Worm (Caenorhabditis elegans): Measurements from ENCODE around the gene sfxn-2.

sfxn-2 gene

ce11 chrX:7985495-7986029, 27.5 kb upstream of the sfxn-2 start, which contains the start of gene F45E1.4:
Gene F45E1.4 (plus strand): TSS chrX:7985979.
- TF ChIP-seq sox-4 (tag; optimal IDR thresholded peaks at IDR 0.05) (no peak), elt-2 (tag; optimal IDR thresholded peaks at IDR 0.05) (no peak), nhr-237 (tag; optimal IDR thresholded peaks at IDR 0.05) (no peak), zip-4 (GFP tag; optimal IDR thresholded peaks at IDR 0.05) (no peak), unc-98 (GFP tag; IDR thresholded peaks at IDR 0.05) (no peak), ces-1 (GFP tag; optimal IDR thresholded peaks at IDR 0.05) (no peak), mdl-1 (tag; optimal IDR thresholded peaks at IDR 0.05) (no peak), snu-23 (GFP tag; optimal IDR thresholded peaks at IDR 0.05) (peak; percentile 38), dsc-1 (tag; optimal IDR thresholded peaks at IDR 0.05) (no peak), ama-1 (optimal IDR thresholded peaks at IDR 0.05) (no peak), nhr-20 (tag; optimal IDR thresholded peaks at IDR 0.05) (peak; percentile 52), nhr-11 (tag; optimal IDR thresholded peaks at IDR 0.05) (no peak), alr-1 (tag; optimal IDR thresholded peaks at IDR 0.05; ENCODE audit: borderline replicate concordance) (no peak), unc-62 (GFP tag; optimal IDR thresholded peaks at IDR 0.05) (no peak), nhr-12 (tag; optimal IDR thresholded peaks at IDR 0.05) (no peak), ceh-63 (GFP tag; optimal IDR thresholded peaks at IDR 0.05) (no peak), vab-15 (tag; optimal IDR thresholded peaks at IDR 0.05) (no peak), nhr-76 (tag; optimal IDR thresholded peaks at IDR 0.05) (no peak), efl-3 (GFP tag; optimal IDR thresholded peaks at IDR 0.05) (no peak), ztf-11 (tag; optimal IDR thresholded peaks at IDR 0.05) (no peak), egl-27 (tag; optimal IDR thresholded peaks at IDR 0.05) (no peak), pag-3 (tag; optimal IDR thresholded peaks at IDR 0.05; ENCODE audit: borderline replicate concordance, insufficient read depth) (no peak), fos-1 (tag; optimal IDR thresholded peaks at IDR 0.05) (no peak), ceh-88 (GFP tag; IDR thresholded peaks at IDR 0.05) (no peak), ceh-82 (tag; optimal IDR thresholded peaks at IDR 0.05) (no peak), dpl-1 (GFP tag; optimal IDR thresholded peaks at IDR 0.05) (no peak), ceh-8 (GFP tag; optimal IDR thresholded peaks at IDR 0.05) (no peak), jun-1 (tag; optimal IDR thresholded peaks at IDR 0.05) (no peak), sup-37 (GFP tag; optimal IDR thresholded peaks at IDR 0.05) (no peak), ztf-4 (tag; optimal IDR thresholded peaks at IDR 0.05) (no peak), hpl-2 (GFP tag; optimal IDR thresholded peaks at IDR 0.05) (no peak), nhr-28 (tag; optimal IDR thresholded peaks at IDR 0.05) (no peak), mep-1 (tag; optimal IDR thresholded peaks at IDR 0.05) (peak; percentile 1), lsy-2 (tag; optimal IDR thresholded peaks at IDR 0.05) (no peak), fkh-4 (tag; optimal IDR thresholded peaks at IDR 0.05; ENCODE audit: borderline replicate concordance) (no peak), fkh-10 (GFP tag; optimal IDR thresholded peaks at IDR 0.05) (no peak), unc-86 (tag; optimal IDR thresholded peaks at IDR 0.05) (no peak), mef-2 (tag; optimal IDR thresholded peaks at IDR 0.05) (no peak), pqm-1 (tag; optimal IDR thresholded peaks at IDR 0.05) (no peak), nhr-71 (tag; optimal IDR thresholded peaks at IDR 0.05) (peak; percentile 21), blmp-1 (tag; optimal IDR thresholded peaks at IDR 0.05) (peak; percentile 61), grh-1 (GFP tag; IDR thresholded peaks at IDR 0.05) (no peak), xbp-1 (tag; optimal IDR thresholded peaks at IDR 0.05) (no peak), aha-1 (tag; optimal IDR thresholded peaks at IDR 0.05) (no peak), efl-1 (optimal IDR thresholded peaks at IDR 0.05) (no peak), efl-1 (GFP tag; optimal IDR thresholded peaks at IDR 0.05 in 1 of 2) (peak in 1 of 2 experiments; percentile 92), egl-13 (tag; optimal IDR thresholded peaks at IDR 0.05) (no peak), lin-35 (GFP tag; optimal IDR thresholded peaks at IDR 0.05) (no peak), lin-39 (tag; optimal IDR thresholded peaks at IDR 0.05) (no peak), nhr-90 (tag; optimal IDR thresholded peaks at IDR 0.05; ENCODE audit: poor library complexity) (no peak), tbx-2 (tag; optimal IDR thresholded peaks at IDR 0.05) (peak; percentile 11), C04F5.9 (tag; optimal IDR thresholded peaks at IDR 0.05) (no peak), mab-9 (GFP tag; IDR thresholded peaks at IDR 0.05) (no peak)
